Fruit fly (Drosophila melanogaster) whole organism, embryonic: ENCODE results near the gene CG10959.

ENCODE experiments used
- CG10274 ChIP-seq: fragments of 200-800 bp; sonication (Bioruptor generic); optimal IDR thresholded peaks from 3 replicates; lab custom pipeline; 2017; ENCODE audit warnings: missing biosample characterization, mild to moderate bottlenecking, missing genetic modification characterization
- CG1233 ChIP-seq: fragments of 200-800 bp; sonication (Bioruptor generic); optimal IDR thresholded peaks from 4 replicates; lab custom pipeline; 2018; ENCODE audit warnings: missing biosample characterization, mild to moderate bottlenecking, missing genetic modification characterization
- CG12942 ChIP-seq: fragments of 200-800 bp; sonication (Bioruptor generic); optimal IDR thresholded peaks from 3 replicates; lab custom pipeline; 2016; ENCODE audit warnings: missing biosample characterization, missing genetic modification characterization
- CG14014 ChIP-seq: fragments of 200-800 bp; sonication (Bioruptor generic); IDR thresholded peaks from 2 replicates; pipeline ENCODE4 v1.3.6; 2022; ENCODE audit warnings: missing biosample characterization, missing genetic modification characterization
- CG17359 ChIP-seq: fragments of 200-800 bp; sonication (Bioruptor generic); optimal IDR thresholded peaks from 3 replicates; lab custom pipeline; 2018; ENCODE audit warnings: missing biosample characterization, mild to moderate bottlenecking, missing genetic modification characterization, moderate library complexity
- CG17802 ChIP-seq: fragments of 200-800 bp; sonication (Bioruptor generic); optimal IDR thresholded peaks from 2 replicates; lab custom pipeline; 2018; ENCODE audit warnings: missing biosample characterization, mild to moderate bottlenecking, missing genetic modification characterization, moderate library complexity
- CG17829 ChIP-seq: fragments of 200-800 bp; optimal IDR thresholded peaks from 2 replicates; lab custom pipeline; 2019; ENCODE audit warnings: missing biosample characterization, mild to moderate bottlenecking, missing genetic modification characterization, moderate library complexity
- CG2202 ChIP-seq: fragments of 200-800 bp; sonication (Bioruptor generic); optimal IDR thresholded peaks from 2 replicates; lab custom pipeline; 2018; ENCODE audit warnings: missing biosample characterization, mild to moderate bottlenecking, missing genetic modification characterization
- CG31441 ChIP-seq: fragments of 200-800 bp; sonication (Bioruptor generic); IDR thresholded peaks from 2 replicates; pipeline ENCODE4 v1.3.6; 2022; ENCODE audit warnings: missing biosample characterization, missing genetic modification characterization
- CG3163 ChIP-seq: fragments of 200-800 bp; sonication (Bioruptor generic); optimal IDR thresholded peaks from 3 replicates; lab custom pipeline; 2016; ENCODE audit warnings: missing biosample characterization, missing genetic modification characterization
- CG32767 ChIP-seq: fragments of 200-800 bp; sonication (Bioruptor generic); IDR thresholded peaks from 2 replicates; pipeline ENCODE4 v1.3.6; 2022; ENCODE audit warnings: missing biosample characterization, missing genetic modification characterization
- CG33213 ChIP-seq: fragments of 200-800 bp; sonication (Bioruptor generic); optimal IDR thresholded peaks from 3 replicates; lab custom pipeline; 2016; ENCODE audit warnings: missing biosample characterization, missing genetic modification characterization
- CG34422 ChIP-seq: fragments of 200-800 bp; sonication (Bioruptor generic); IDR thresholded peaks from 3 replicates; pipeline ENCODE4 v1.3.6; 2022; ENCODE audit warnings: missing biosample characterization, missing genetic modification characterization
- CG3995 ChIP-seq: fragments of 200-800 bp; sonication (Bioruptor generic); optimal IDR thresholded peaks from 3 replicates; lab custom pipeline; 2016; ENCODE audit warnings: missing biosample characterization, missing genetic modification characterization
- CG4854 ChIP-seq: fragments of 200-800 bp; sonication (Bioruptor generic); optimal IDR thresholded peaks from 2 replicates; lab custom pipeline; 2016; ENCODE audit warnings: missing biosample characterization, missing genetic modification characterization, inconsistent platforms
- CG6654 ChIP-seq: fragments of 200-800 bp; sonication (Bioruptor generic); optimal IDR thresholded peaks from 2 replicates; lab custom pipeline; 2017; ENCODE audit warnings: missing biosample characterization, mild to moderate bottlenecking, missing genetic modification characterization
- CG9876 ChIP-seq: fragments of 200-800 bp; sonication (Bioruptor generic); optimal IDR thresholded peaks from 2 replicates; lab custom pipeline; 2016; ENCODE audit warnings: missing biosample characterization, missing genetic modification characterization
- Doc3 ChIP-seq: fragments of 200-800 bp; sonication (Bioruptor generic); IDR thresholded peaks from 3 replicates; pipeline ENCODE4 v1.3.6; 2022; ENCODE audit warnings: missing biosample characterization, missing genetic modification characterization; ENCODE audit not compliant: partially characterized antibody
- Elba2 ChIP-seq: fragments of 200-800 bp; sonication (Bioruptor generic); optimal IDR thresholded peaks from 3 replicates; lab custom pipeline; 2016; ENCODE audit warnings: missing biosample characterization, missing genetic modification characterization
- Ets65A ChIP-seq: fragments of 200-800 bp; sonication (Bioruptor generic); peaks from one replicate; lab custom pipeline; 2016; ENCODE audit warnings: missing biosample characterization, missing genetic modification characterization
- Hr3 ChIP-seq: fragments of 200-800 bp; sonication (Bioruptor generic); optimal IDR thresholded peaks from 3 replicates; lab custom pipeline; 2016; ENCODE audit warnings: missing biosample characterization, missing genetic modification characterization
- Lhr ChIP-seq: fragments of 200-800 bp; sonication (Bioruptor generic); optimal IDR thresholded peaks from 3 replicates; lab custom pipeline; 2017; ENCODE audit warnings: mild to moderate bottlenecking, missing biosample characterization, missing genetic modification reagents, missing genetic modification characterization
- Myb ChIP-seq: fragments of 200-800 bp; sonication (Bioruptor generic); optimal IDR thresholded peaks from 2 replicates; lab custom pipeline; 2016; ENCODE audit warnings: missing biosample characterization, missing genetic modification characterization
- Ptx1 ChIP-seq: fragments of 200-800 bp; sonication (Bioruptor generic); IDR thresholded peaks from 2 replicates; pipeline ENCODE4 v1.3.6; 2022; ENCODE audit warnings: missing biosample characterization, missing genetic modification characterization
- Ravus ChIP-seq: fragments of 200-800 bp; sonication (Bioruptor generic); IDR thresholded peaks from 2 replicates; pipeline ENCODE4 v1.3.6; 2022; ENCODE audit warnings: missing biosample characterization, missing genetic modification characterization
- Six4 ChIP-seq: fragments of 200-800 bp; sonication (Bioruptor generic); optimal IDR thresholded peaks from 2 replicates; lab custom pipeline; 2016; ENCODE audit warnings: missing biosample characterization, missing genetic modification characterization
- Trl ChIP-seq, 3 experiments: fragments of >200 bp in 2 of 3; fragments of 200-800 bp in 1 of 3; sonication (Bioruptor generic) in 1 of 3; optimal IDR thresholded peaks; 2 replicates in 1 of 3; 3 replicates in 2 of 3; lab custom pipeline; 2016 to 2017; ENCODE audit warnings: missing biosample characterization in 1 of 3, missing genetic modification characterization in 1 of 3
- bab2 ChIP-seq: fragments of 200-800 bp; sonication (Bioruptor generic); optimal IDR thresholded peaks from 2 replicates; lab custom pipeline; 2016; ENCODE audit warnings: missing biosample characterization, missing genetic modification characterization
- bbx ChIP-seq: fragments of 200-800 bp; sonication (Bioruptor generic); IDR thresholded peaks from 2 replicates; pipeline ENCODE4 v1.3.6; 2022; ENCODE audit warnings: missing biosample characterization, missing genetic modification characterization; ENCODE audit not compliant: partially characterized antibody
- bigmax ChIP-seq: fragments of 200-800 bp; sonication (Bioruptor generic); optimal IDR thresholded peaks from 2 replicates; lab custom pipeline; 2018; ENCODE audit warnings: missing biosample characterization, mild to moderate bottlenecking, missing genetic modification characterization
- cad ChIP-seq: fragments of >200 bp; optimal IDR thresholded peaks from 2 replicates; lab custom pipeline; 2017; ENCODE audit warnings: missing biosample characterization, missing genetic modification characterization
- caup ChIP-seq: fragments of 200-800 bp; sonication (Bioruptor generic); optimal IDR thresholded peaks from 3 replicates; lab custom pipeline; 2017; ENCODE audit warnings: missing biosample characterization, mild to moderate bottlenecking, missing genetic modification characterization, moderate library complexity; ENCODE audit not compliant: severe bottlenecking
- grau ChIP-seq: fragments of 200-800 bp; optimal IDR thresholded peaks from 3 replicates; lab custom pipeline; 2019; ENCODE audit warnings: missing biosample characterization, mild to moderate bottlenecking, missing genetic modification characterization, moderate library complexity
- grn ChIP-seq: fragments of 200-800 bp; sonication (Bioruptor generic); optimal IDR thresholded peaks from 3 replicates; lab custom pipeline; 2017; ENCODE audit warnings: missing biosample characterization, missing genetic modification characterization
- hbn ChIP-seq: fragments of 200-800 bp; sonication (Bioruptor generic); IDR thresholded peaks from 2 replicates; pipeline ENCODE4 v1.3.6; 2022; ENCODE audit warnings: missing biosample characterization, missing genetic modification characterization; ENCODE audit not compliant: partially characterized antibody
- insv ChIP-seq, 2 experiments: fragments of 200-800 bp; sonication (Bioruptor generic); optimal IDR thresholded peaks; 3 replicates each; lab custom pipeline; 2016 to 2018; ENCODE audit warnings: missing biosample characterization in 2 of 2, missing genetic modification characterization in 2 of 2
- kah ChIP-seq: fragments of 200-800 bp; sonication (Bioruptor generic); optimal IDR thresholded peaks from 2 replicates; lab custom pipeline; 2018; ENCODE audit warnings: missing biosample characterization, mild to moderate bottlenecking, missing genetic modification characterization
- kay ChIP-seq: fragments of 200-800 bp; sonication (Bioruptor generic); optimal IDR thresholded peaks from 2 replicates; lab custom pipeline; 2016; ENCODE audit warnings: missing biosample characterization, missing genetic modification characterization
- knrl ChIP-seq: fragments of 200-800 bp; sonication (Bioruptor generic); IDR thresholded peaks from 3 replicates; pipeline ENCODE4 v1.3.6; 2022; ENCODE audit warnings: missing biosample characterization, missing genetic modification characterization; ENCODE audit not compliant: partially characterized antibody
- onecut ChIP-seq: fragments of 200-800 bp; sonication (Bioruptor generic); IDR thresholded peaks from 2 replicates; pipeline ENCODE4 v1.3.6; 2022; ENCODE audit warnings: missing biosample characterization, missing genetic modification characterization
- pan ChIP-seq, 4 experiments: fragments of >200 bp in 3 of 4; fragments of 200-800 bp in 1 of 4; sonication (Bioruptor generic) in 1 of 4; optimal IDR thresholded peaks in 3 of 4; IDR thresholded peaks in 1 of 4; 2 replicates each; pipeline versions ENCODE4 v1.3.6 to Lab custom; 2017 to 2022; ENCODE audit warnings: missing biosample characterization in 2 of 4, missing genetic modification characterization in 2 of 4, mixed read lengths in 1 of 4
- pho ChIP-seq: fragments of 200-800 bp; sonication (Bioruptor generic); optimal IDR thresholded peaks from 2 replicates; lab custom pipeline; 2016; ENCODE audit warnings: missing biosample characterization, missing genetic modification characterization
- ro ChIP-seq: fragments of 200-800 bp; sonication (Bioruptor generic); IDR thresholded peaks from 2 replicates; pipeline ENCODE4 v1.3.6; 2022; ENCODE audit warnings: missing biosample characterization, missing genetic modification characterization
- seq ChIP-seq: fragments of 200-800 bp; sonication (Bioruptor generic); IDR thresholded peaks from 2 replicates; pipeline ENCODE4 v1.3.6; 2022; ENCODE audit warnings: missing biosample characterization, missing genetic modification characterization
- sob ChIP-seq: fragments of 200-800 bp; sonication (Bioruptor generic); IDR thresholded peaks from 2 replicates; pipeline ENCODE4 v1.3.6; 2022; ENCODE audit warnings: missing biosample characterization, missing genetic modification characterization
- trh ChIP-seq: fragments of 200-800 bp; sonication (Bioruptor generic); optimal IDR thresholded peaks from 2 replicates; lab custom pipeline; 2016; ENCODE audit warnings: missing biosample characterization, missing genetic modification characterization
- tup ChIP-seq: fragments of 200-800 bp; sonication (Bioruptor generic); optimal IDR thresholded peaks from 2 replicates; lab custom pipeline; 2016; ENCODE audit warnings: missing biosample characterization, mild to moderate bottlenecking, missing genetic modification characterization, moderate library complexity

Gene CG10959

dm6 chrX:8100826-8101079, 47.8 kb upstream of the CG10959 start:
- TF ChIP-seq insv (GFP tag; optimal IDR thresholded peaks at IDR 0.05; lab: Kevin White, UChicago) = peak in 1 of 2 experiments; percentile 80
- no peak for TF ChIP-seq CG32767 (GFP tag; lab: Robert Waterston, UW)
- TF ChIP-seq Elba2 = peak; percentile 87

dm6 chrX:8101479-8102198, 46.9 kb upstream of the CG10959 start, which contains the start of gene CG2258:
Gene CG2258 (minus strand): TSS chrX:8102095.
- TF ChIP-seq CG12942 (peak; percentile 70), kay (GFP tag; lab: Kevin White, UChicago) (no peak), pho (GFP tag; lab: Kevin White, UChicago) (peak; percentile 61), hbn (GFP tag; lab: Robert Waterston, UW) (no peak), Lhr (GFP tag; lab: Kevin White, UChicago) (peak; percentile 49), cad (GFP tag; lab: Kevin White, UChicago) (no peak), CG17359 (tag; lab: Kevin White, UChicago) (peak; percentile 95), bab2 (GFP tag; lab: Kevin White, UChicago) (peak; percentile 81), CG31441 (GFP tag; lab: Robert Waterston, UW) (peak; percentile 89), Six4 (GFP tag; lab: Kevin White, UChicago) (peak; percentile 73), CG34422 (GFP tag; lab: Robert Waterston, UW) (peak; percentile 89), grau (tag; lab: Kevin White, UChicago) (peak; percentile 96), Ravus (GFP tag; lab: Robert Waterston, UW) (peak; percentile 57), CG9876 (GFP tag; lab: Kevin White, UChicago) (peak; percentile 38), CG3163 (GFP tag; lab: Kevin White, UChicago) (peak; percentile 10), caup (peak; percentile 75), bbx (GFP tag; lab: Robert Waterston, UW) (peak; percentile 20; the same call in 1 of the 2 replicates), CG1233 (GFP tag; lab: Kevin White, UChicago) (peak; percentile 82), grn (no peak), Myb (GFP tag; lab: Kevin White, UChicago) (peak; percentile 30), CG14014 (peak; percentile 88), CG6654 (GFP tag; lab: Kevin White, UChicago) (peak; percentile 71), CG3995 (GFP tag; lab: Kevin White, UChicago) (peak; percentile 38), Ptx1 (GFP tag; lab: Robert Waterston, UW) (peak; percentile 91), Trl (optimal IDR thresholded peaks at IDR 0.05; lab: Kevin White, UChicago) (no peak), Trl (GFP tag; optimal IDR thresholded peaks at IDR 0.05; lab: Kevin White, UChicago) (no peak), trh (GFP tag; lab: Kevin White, UChicago) (peak; percentile 9), seq (GFP tag; lab: Robert Waterston, UW) (peak; percentile 69), Ets65A (GFP tag; lab: Kevin White, UChicago) (peak; percentile 98), CG10274 (peak; percentile 58), CG4854 (GFP tag; lab: Kevin White, UChicago) (peak; percentile 46), CG2202 (tag; lab: Kevin White, UChicago) (peak; percentile 49), Hr3 (GFP tag; lab: Kevin White, UChicago) (peak; percentile 75), sob (peak; percentile 86), pan (optimal IDR thresholded peaks at IDR 0.05; lab: Kevin White, UChicago) (no peak), pan (GFP tag; optimal IDR thresholded peaks at IDR 0.05 in 1 of 2, IDR thresholded peaks at IDR 0.05 in 1 of 2) (peak in 1 of 2 experiments; percentile 91), ro (GFP tag; lab: Robert Waterston, UW) (0 out of 2 replicates have a peak, but pooled peaks have one; percentile 47), CG17802 (peak; percentile 67), CG33213 (peak; percentile 21), CG17829 (tag; lab: Kevin White, UChicago) (peak; percentile 87), kah (GFP tag; lab: Kevin White, UChicago) (peak; percentile 60), Doc3 (peak; percentile 37; the same call in 1 of the 3 replicates), bigmax (GFP tag; lab: Kevin White, UChicago) (no peak), knrl (GFP tag; lab: Robert Waterston, UW) (no peak), onecut (peak; percentile 53; the same call in 1 of the 2 replicates), tup (GFP tag; lab: Kevin White, UChicago) (peak; percentile 58)
